Fruit fly (Drosophila melanogaster) whole organism, wandering third instar larva: Measurements from ENCODE around the gene ebd2.

Experiments used
- CG32264 ChIP-seq: fragments of 200-800 bp; sonication (Bioruptor generic); optimal IDR thresholded peaks from 2 replicates; lab custom pipeline; 2016; ENCODE audit warnings: missing biosample characterization, missing genetic modification characterization
- CG9705 ChIP-seq: fragments of 200-800 bp; sonication (Bioruptor generic); optimal IDR thresholded peaks from 2 replicates; lab custom pipeline; 2018; ENCODE audit warnings: missing biosample characterization, mild to moderate bottlenecking, missing genetic modification characterization
- Jra ChIP-seq: sonication (Bioruptor generic); optimal IDR thresholded peaks from 2 replicates; lab custom pipeline; 2016; ENCODE audit warnings: missing biosample characterization, missing genetic modification characterization
- Rel ChIP-seq, 2 experiments: fragments of 200-800 bp; sonication (Bioruptor generic) in 1 of 2; optimal IDR thresholded peaks; 2 replicates in 1 of 2; 3 replicates in 1 of 2; lab custom pipeline; 2016 to 2019; ENCODE audit warnings: mild to moderate bottlenecking in 2 of 2, missing biosample characterization in 2 of 2, missing genetic modification characterization in 2 of 2, moderate library complexity in 1 of 2
- br ChIP-seq: fragments of 200-800 bp; sonication (Bioruptor generic); optimal IDR thresholded peaks from 2 replicates; lab custom pipeline; 2016; ENCODE audit warnings: missing biosample characterization, missing genetic modification characterization
- brk ChIP-seq: fragments of 200-800 bp; sonication (Bioruptor generic); optimal IDR thresholded peaks from 2 replicates; lab custom pipeline; 2016; ENCODE audit warnings: missing biosample characterization, mild to moderate bottlenecking, missing genetic modification characterization
- foxo ChIP-seq, 2 experiments: fragments of 200-800 bp; sonication (Bioruptor generic); optimal IDR thresholded peaks; 2 replicates in 1 of 2; 3 replicates in 1 of 2; lab custom pipeline; 2016 to 2017; ENCODE audit warnings: missing biosample characterization in 2 of 2, missing genetic modification characterization in 2 of 2
- fru ChIP-seq: fragments of 200-800 bp; sonication (Bioruptor generic); optimal IDR thresholded peaks from 3 replicates; lab custom pipeline; 2016; ENCODE audit warnings: missing biosample characterization, mild to moderate bottlenecking, missing genetic modification characterization
- lola ChIP-seq: fragments of >200 bp; optimal IDR thresholded peaks from 2 replicates; lab custom pipeline; 2017; ENCODE audit warnings: missing biosample characterization, missing genetic modification characterization
- psq ChIP-seq: fragments of 200-800 bp; sonication (Bioruptor generic); optimal IDR thresholded peaks from 3 replicates; lab custom pipeline; 2017; ENCODE audit warnings: missing biosample characterization, mild to moderate bottlenecking, missing genetic modification characterization, moderate library complexity
- sv ChIP-seq: fragments of 200-800 bp; sonication (Bioruptor generic); optimal IDR thresholded peaks from 3 replicates; lab custom pipeline; 2016; ENCODE audit warnings: missing biosample characterization, missing genetic modification characterization

- TF ChIP-seq sv = no peak
- TF ChIP-seq CG9705 (GFP tag; lab: Kevin White, UChicago) = no peak
- no peak for TF ChIP-seq Jra (GFP tag; lab: Kevin White, UChicago)
- TF ChIP-seq psq (GFP tag; lab: Kevin White, UChicago) = no peak
- no peak for TF ChIP-seq Rel (GFP tag; optimal IDR thresholded peaks at IDR 0.05; lab: Kevin White, UChicago)
- TF ChIP-seq Rel (tag; optimal IDR thresholded peaks at IDR 0.05; lab: Kevin White, UChicago) = no peak
- TF ChIP-seq CG32264 (GFP tag; lab: Kevin White, UChicago) = no peak
- no peak for TF ChIP-seq brk (GFP tag; lab: Kevin White, UChicago)
- no peak for TF ChIP-seq fru
- no peak for TF ChIP-seq foxo (GFP tag; optimal IDR thresholded peaks at IDR 0.05; lab: Kevin White, UChicago)
- no peak for TF ChIP-seq lola
- TF ChIP-seq br (GFP tag; lab: Kevin White, UChicago) = no peak
Measured at dm6 chr3L:21298375-21298774, 50.7 kb downstream of the ebd2 start, which contains the start of gene CG43702.
